Fruit fly (Drosophila melanogaster) whole organism, embryonic: ENCODE measurements around the gene tws.

Experiments
- Aef1 ChIP-seq: fragments of 200-800 bp; sonication (Bioruptor generic); IDR thresholded peaks from 3 replicates; pipeline ENCODE4 v1.3.6; 2022; ENCODE audit warnings: missing biosample characterization, missing genetic modification characterization
- CG10267 ChIP-seq: fragments of 200-800 bp; sonication (Bioruptor generic); optimal IDR thresholded peaks from 2 replicates; lab custom pipeline; 2018; ENCODE audit warnings: missing biosample characterization, mild to moderate bottlenecking, missing genetic modification characterization, moderate library complexity
- CG10462 ChIP-seq: fragments of 200-800 bp; sonication (Bioruptor generic); optimal IDR thresholded peaks from 2 replicates; lab custom pipeline; 2016; ENCODE audit warnings: missing biosample characterization, missing genetic modification characterization
- CG10543 ChIP-seq: fragments of 200-800 bp; sonication (Bioruptor generic); optimal IDR thresholded peaks from 3 replicates; lab custom pipeline; 2017; ENCODE audit warnings: missing biosample characterization, mild to moderate bottlenecking, missing genetic modification characterization, moderate library complexity
- CG12155 ChIP-seq: fragments of 200-800 bp; sonication (Bioruptor generic); optimal IDR thresholded peaks from 3 replicates; lab custom pipeline; 2016; ENCODE audit warnings: missing biosample characterization, missing genetic modification characterization
- CG12219 ChIP-seq: fragments of 200-800 bp; sonication (Bioruptor generic); optimal IDR thresholded peaks from 3 replicates; lab custom pipeline; 2018; ENCODE audit warnings: missing biosample characterization, mild to moderate bottlenecking, missing genetic modification characterization
- CG14441 ChIP-seq: fragments of 200-800 bp; sonication (Bioruptor generic); IDR thresholded peaks from 2 replicates; pipeline ENCODE4 v1.3.6; 2022; ENCODE audit warnings: missing biosample characterization, missing genetic modification characterization
- CG1529 ChIP-seq: fragments of 200-800 bp; sonication (Bioruptor generic); optimal IDR thresholded peaks from 3 replicates; lab custom pipeline; 2018; ENCODE audit warnings: missing biosample characterization, missing genetic modification characterization
- CG17612 ChIP-seq: fragments of 200-800 bp; sonication (Bioruptor generic); IDR thresholded peaks from 2 replicates; pipeline ENCODE4 v1.3.6; 2022; ENCODE audit warnings: missing biosample characterization, missing genetic modification characterization
- CG1792 ChIP-seq: fragments of 200-800 bp; sonication (Bioruptor generic); optimal IDR thresholded peaks from 2 replicates; lab custom pipeline; 2016; ENCODE audit warnings: missing biosample characterization, missing genetic modification characterization
- CG2678 ChIP-seq: fragments of 200-800 bp; sonication (Bioruptor generic); optimal IDR thresholded peaks from 3 replicates; lab custom pipeline; 2019; ENCODE audit warnings: missing biosample characterization, mild to moderate bottlenecking, missing genetic modification characterization, moderate library complexity
- CG2875 ChIP-seq: fragments of 200-800 bp; sonication (Bioruptor generic); optimal IDR thresholded peaks from 2 replicates; lab custom pipeline; 2017; ENCODE audit warnings: missing biosample characterization, mild to moderate bottlenecking, missing genetic modification characterization, missing genetic modification reagents
- CG6175 ChIP-seq: fragments of 200-800 bp; sonication (Bioruptor generic); IDR thresholded peaks from 3 replicates; pipeline ENCODE4 v1.3.6; 2022; ENCODE audit warnings: missing biosample characterization, missing genetic modification characterization
- CG7357 ChIP-seq: fragments of 200-800 bp; sonication (Bioruptor generic); IDR thresholded peaks from 3 replicates; pipeline ENCODE4 v1.3.6; 2022; ENCODE audit warnings: missing biosample characterization, missing genetic modification characterization
- CG7745 ChIP-seq: fragments of 200-800 bp; sonication (Bioruptor generic); optimal IDR thresholded peaks from 2 replicates; lab custom pipeline; 2018; ENCODE audit warnings: missing biosample characterization, mild to moderate bottlenecking, missing genetic modification characterization, moderate library complexity
- CG9609 ChIP-seq: fragments of 200-800 bp; sonication (Bioruptor generic); optimal IDR thresholded peaks from 3 replicates; lab custom pipeline; 2016; ENCODE audit warnings: missing biosample characterization, missing genetic modification characterization
- CG9932 ChIP-seq: fragments of 200-800 bp; sonication (Bioruptor generic); IDR thresholded peaks from 2 replicates; pipeline ENCODE4 v1.3.6; 2022; ENCODE audit warnings: missing biosample characterization, missing genetic modification characterization
- CHES-1-like ChIP-seq: fragments of 200-800 bp; sonication (Bioruptor generic); optimal IDR thresholded peaks from 2 replicates; lab custom pipeline; 2016; ENCODE audit warnings: missing biosample characterization, missing genetic modification characterization
- D19B ChIP-seq: fragments of 200-800 bp; sonication (Bioruptor generic); optimal IDR thresholded peaks from 2 replicates; lab custom pipeline; 2017; ENCODE audit warnings: missing biosample characterization, mild to moderate bottlenecking, missing genetic modification characterization
- Dek ChIP-seq: fragments of 200-800 bp; sonication (Bioruptor generic); optimal IDR thresholded peaks from 3 replicates; lab custom pipeline; 2019; ENCODE audit warnings: missing biosample characterization, mild to moderate bottlenecking, missing genetic modification characterization, moderate library complexity
- Doc2 ChIP-seq: fragments of 200-800 bp; sonication (Bioruptor generic); IDR thresholded peaks from 2 replicates; pipeline ENCODE4 v1.3.6; 2022; ENCODE audit warnings: missing biosample characterization, missing genetic modification characterization
- Dref ChIP-seq: fragments of 200-800 bp; sonication (Bioruptor generic); IDR thresholded peaks from 2 replicates; pipeline ENCODE4 v1.3.6; 2022; ENCODE audit warnings: missing biosample characterization, missing genetic modification characterization
- Mad ChIP-seq: fragments of 200-800 bp; sonication (Bioruptor generic); optimal IDR thresholded peaks from 2 replicates; lab custom pipeline; 2016; ENCODE audit warnings: missing biosample characterization, missing genetic modification characterization
- NFAT ChIP-seq: fragments of 200-800 bp; sonication (Bioruptor generic); IDR thresholded peaks from 2 replicates; pipeline ENCODE4 v1.3.6; 2022; ENCODE audit warnings: missing biosample characterization, missing genetic modification characterization
- NfI ChIP-seq: fragments of 200-800 bp; sonication (Bioruptor generic); optimal IDR thresholded peaks from 3 replicates; lab custom pipeline; 2018; ENCODE audit warnings: missing biosample characterization, mild to moderate bottlenecking, missing genetic modification characterization, moderate library complexity
- Sin3A ChIP-seq: fragments of >200 bp; optimal IDR thresholded peaks from 2 replicates; lab custom pipeline; 2018
- Xbp1 ChIP-seq: fragments of 200-800 bp; sonication (Bioruptor generic); optimal IDR thresholded peaks from 3 replicates; lab custom pipeline; 2016; ENCODE audit warnings: missing biosample characterization, mild to moderate bottlenecking, missing genetic modification characterization
- aop ChIP-seq: fragments of 200-800 bp; sonication (Bioruptor generic); IDR thresholded peaks from 2 replicates; pipeline ENCODE4 v1.3.6; 2022; ENCODE audit warnings: missing biosample characterization, missing genetic modification characterization
- az2 ChIP-seq: fragments of 200-800 bp; sonication (Bioruptor generic); optimal IDR thresholded peaks from 3 replicates; lab custom pipeline; 2016; ENCODE audit warnings: missing biosample characterization, missing genetic modification characterization
- caup ChIP-seq: fragments of 200-800 bp; sonication (Bioruptor generic); optimal IDR thresholded peaks from 3 replicates; lab custom pipeline; 2017; ENCODE audit warnings: missing biosample characterization, mild to moderate bottlenecking, missing genetic modification characterization, moderate library complexity; ENCODE audit not compliant: severe bottlenecking
- croc ChIP-seq: fragments of 200-800 bp; sonication (Bioruptor generic); conservative IDR thresholded peaks from 3 replicates; pipeline ENCODE4 v1.3.6; 2022; ENCODE audit warnings: missing biosample characterization, missing genetic modification characterization
- eve ChIP-seq, 2 experiments: fragments of >200 bp; optimal IDR thresholded peaks; 2 replicates each; lab custom pipeline; 2017; ENCODE audit warnings: missing biosample characterization in 2 of 2, missing genetic modification characterization in 2 of 2
- fd3F ChIP-seq: fragments of 200-800 bp; sonication (Bioruptor generic); optimal IDR thresholded peaks from 2 replicates; lab custom pipeline; 2018; ENCODE audit warnings: missing biosample characterization, mild to moderate bottlenecking, missing genetic modification characterization, moderate library complexity
- gsb ChIP-seq: fragments of 200-800 bp; sonication (Bioruptor generic); IDR thresholded peaks from 2 replicates; pipeline ENCODE4 v1.3.6; 2022; ENCODE audit warnings: missing biosample characterization, missing genetic modification characterization
- hkb ChIP-seq, 2 experiments: fragments of 200-800 bp in 1 of 2; fragments of >200 bp in 1 of 2; sonication (Bioruptor generic) in 1 of 2; IDR thresholded peaks in 1 of 2; optimal IDR thresholded peaks in 1 of 2; 2 replicates each; pipeline versions ENCODE4 v1.3.6 to Lab custom; 2017 to 2022; ENCODE audit warnings: missing biosample characterization in 1 of 2, missing genetic modification characterization in 1 of 2
- jing ChIP-seq: fragments of 200-800 bp; sonication (Bioruptor generic); optimal IDR thresholded peaks from 2 replicates; lab custom pipeline; 2018; ENCODE audit warnings: missing biosample characterization, mild to moderate bottlenecking, missing genetic modification characterization
- ken ChIP-seq: fragments of 200-800 bp; sonication (Bioruptor generic); IDR thresholded peaks from 3 replicates; pipeline ENCODE4 v1.3.6; 2022; ENCODE audit warnings: missing biosample characterization, missing genetic modification characterization
- kni ChIP-seq: fragments of 200-800 bp; sonication (Bioruptor generic); optimal IDR thresholded peaks from 3 replicates; lab custom pipeline; 2017; ENCODE audit warnings: mild to moderate bottlenecking, missing biosample characterization, missing genetic modification reagents, missing genetic modification characterization
- maf-S ChIP-seq: fragments of 200-800 bp; sonication (Bioruptor generic); optimal IDR thresholded peaks from 2 replicates; lab custom pipeline; 2016; ENCODE audit warnings: missing biosample characterization, missing genetic modification characterization
- nerfin-2 ChIP-seq: fragments of 200-800 bp; sonication (Bioruptor generic); IDR thresholded peaks from 2 replicates; pipeline ENCODE4 v1.3.6; 2022; ENCODE audit warnings: missing biosample characterization, missing genetic modification characterization; ENCODE audit not compliant: partially characterized antibody
- oc ChIP-seq: fragments of 200-800 bp; sonication (Bioruptor generic); optimal IDR thresholded peaks from 2 replicates; lab custom pipeline; 2018; ENCODE audit warnings: missing biosample characterization, mild to moderate bottlenecking, missing genetic modification characterization, moderate library complexity
- sens ChIP-seq: fragments of 200-800 bp; sonication (Bioruptor generic); peaks from one replicate; lab custom pipeline; 2016; ENCODE audit warnings: missing biosample characterization, missing genetic modification characterization
- seq ChIP-seq: fragments of 200-800 bp; sonication (Bioruptor generic); IDR thresholded peaks from 2 replicates; pipeline ENCODE4 v1.3.6; 2022; ENCODE audit warnings: missing biosample characterization, missing genetic modification characterization
- slp2 ChIP-seq: fragments of 200-800 bp; sonication (Bioruptor generic); optimal IDR thresholded peaks from 2 replicates; lab custom pipeline; 2016; ENCODE audit warnings: missing biosample characterization, missing genetic modification characterization
- so ChIP-seq: fragments of 200-800 bp; sonication (Bioruptor generic); IDR thresholded peaks from 3 replicates; pipeline ENCODE4 v1.3.6; 2022; ENCODE audit warnings: missing biosample characterization, missing genetic modification characterization
- sug ChIP-seq: fragments of 200-800 bp; optimal IDR thresholded peaks from 2 replicates; lab custom pipeline; 2019; ENCODE audit warnings: missing biosample characterization, mild to moderate bottlenecking, missing genetic modification characterization, moderate library complexity
- tap ChIP-seq: fragments of 200-800 bp; optimal IDR thresholded peaks from 3 replicates; lab custom pipeline; 2019; ENCODE audit warnings: missing biosample characterization, mild to moderate bottlenecking, missing genetic modification characterization, moderate library complexity
- tll ChIP-seq, 2 experiments: fragments of 200-800 bp in 1 of 2; fragments of >200 bp in 1 of 2; sonication (Bioruptor generic) in 1 of 2; optimal IDR thresholded peaks; 2 replicates each; lab custom pipeline; 2017 to 2019; ENCODE audit warnings: missing biosample characterization in 2 of 2, missing genetic modification characterization in 2 of 2, mild to moderate bottlenecking in 1 of 2, moderate library complexity in 1 of 2

The tws gene

DNA sequence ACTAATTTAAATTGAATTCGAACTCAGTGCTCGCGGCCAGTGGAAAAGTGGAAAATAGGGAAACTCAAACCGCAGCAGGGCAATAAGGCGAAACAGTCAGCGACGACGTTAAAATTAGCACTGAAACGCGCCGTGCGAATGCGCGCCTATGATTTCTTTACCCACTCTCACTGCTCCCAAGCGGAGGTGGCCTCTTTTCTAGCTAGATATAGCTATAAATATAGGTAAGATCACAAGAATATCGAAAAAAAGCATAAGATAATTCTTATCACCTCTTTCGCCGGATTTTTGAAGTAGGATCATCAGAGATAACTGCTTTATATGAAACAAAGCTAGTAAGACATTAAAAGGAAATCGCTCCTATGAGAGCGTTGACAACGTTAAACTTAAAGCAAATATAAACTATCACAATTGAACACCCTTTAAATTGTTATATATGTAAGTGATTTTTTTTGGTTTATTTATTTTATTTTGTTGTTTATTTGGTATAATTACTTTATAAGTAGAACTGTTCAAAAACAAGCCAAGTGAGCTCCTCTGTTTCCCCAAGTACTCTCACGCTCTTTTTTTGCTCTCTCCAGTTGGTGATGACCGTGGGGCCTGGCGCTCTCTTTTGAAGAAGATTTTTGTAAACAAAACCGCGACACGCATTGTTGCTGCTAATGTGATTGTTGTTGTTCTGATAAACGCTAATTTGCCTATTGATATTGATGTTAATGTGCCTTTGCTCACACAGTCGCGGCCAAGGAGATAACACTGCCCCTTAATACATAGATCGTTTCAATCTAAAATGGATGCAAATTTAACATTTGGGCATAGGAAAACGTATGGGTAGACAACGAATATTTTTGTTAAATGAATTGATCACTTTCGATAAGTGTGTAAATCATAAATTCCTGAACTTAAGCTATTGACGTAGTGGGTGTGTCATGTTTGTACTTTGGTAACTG lies at the start of gene tws (continued):
- TF ChIP-seq CG7357, result 0 out of 3 replicates have a peak, but pooled peaks have one; percentile 35
- no peak for TF ChIP-seq nerfin-2 (GFP tag; lab: Robert Waterston, UW)
- TF ChIP-seq Xbp1, result peak; percentile 39
- peak; percentile 36 for TF ChIP-seq NfI (GFP tag; lab: Kevin White, UChicago)
- no peak for TF ChIP-seq Doc2 (GFP tag; lab: Robert Waterston, UW)
- TF ChIP-seq CG2875 (GFP tag; lab: Kevin White, UChicago), result peak; percentile 18
- peak; percentile 28 for TF ChIP-seq D19B
- no peak for TF ChIP-seq kni (GFP tag; lab: Kevin White, UChicago)
- no peak for TF ChIP-seq hkb (optimal IDR thresholded peaks at IDR 0.05; lab: Kevin White, UChicago)
- peak; percentile 77 for TF ChIP-seq hkb (GFP tag; IDR thresholded peaks at IDR 0.05; lab: Robert Waterston, UW)
- TF ChIP-seq sens (GFP tag; lab: Kevin White, UChicago), result peak; percentile 86
- TF ChIP-seq CG12155 (GFP tag; lab: Kevin White, UChicago), result no peak
- TF ChIP-seq tll (GFP tag; optimal IDR thresholded peaks at IDR 0.05; lab: Kevin White, UChicago), result no peak
- peak; percentile 62 for TF ChIP-seq CG12219
- peak; percentile 46 for TF ChIP-seq CG10543 (GFP tag; lab: Kevin White, UChicago)
- TF ChIP-seq Dref, result no peak
- TF ChIP-seq jing (GFP tag; lab: Kevin White, UChicago), result no peak
- peak; percentile 16 for TF ChIP-seq Mad (GFP tag; lab: Kevin White, UChicago)
- peak in 1 of 2 experiments; percentile 80 for TF ChIP-seq eve (GFP tag; optimal IDR thresholded peaks at IDR 0.05; lab: Kevin White, UChicago)
- TF ChIP-seq so, result peak; percentile 86; the same call in 2 of the 3 replicates
- TF ChIP-seq gsb (GFP tag; lab: Robert Waterston, UW), result no peak
- peak; percentile 74 for TF ChIP-seq sug (tag; lab: Kevin White, UChicago)
- TF ChIP-seq CG10267 (tag; lab: Kevin White, UChicago), result peak; percentile 27
- TF ChIP-seq az2 (GFP tag; lab: Kevin White, UChicago), result peak; percentile 20
- TF ChIP-seq Sin3A (lab: Kevin White, UChicago), result no peak
- TF ChIP-seq seq, result peak; percentile 66
- no peak for TF ChIP-seq CG17612
- peak; percentile 38 for TF ChIP-seq tap
- TF ChIP-seq CG9932, result peak; percentile 61
- peak; percentile 53; the same call in 1 of the 2 replicates for TF ChIP-seq NFAT (GFP tag; lab: Robert Waterston, UW)
- TF ChIP-seq Dek (tag; lab: Kevin White, UChicago), result peak; percentile 56
- TF ChIP-seq CHES-1-like (GFP tag; lab: Kevin White, UChicago), result peak; percentile 51
- TF ChIP-seq CG14441, result peak; percentile 72
- TF ChIP-seq CG10462, result peak; percentile 25
- TF ChIP-seq CG6175 (GFP tag; lab: Robert Waterston, UW), result 0 out of 3 replicates have a peak, but pooled peaks have one; percentile 37
- TF ChIP-seq CG1529, result peak; percentile 24
- TF ChIP-seq slp2, result peak; percentile 30
- TF ChIP-seq CG7745 (tag; lab: Kevin White, UChicago), result no peak
- TF ChIP-seq fd3F (GFP tag; lab: Kevin White, UChicago), result peak; percentile 55
- TF ChIP-seq maf-S (GFP tag; lab: Kevin White, UChicago), result peak; percentile 24
- TF ChIP-seq croc, result no peak
- TF ChIP-seq oc, result peak; percentile 3
- TF ChIP-seq aop (GFP tag; lab: Robert Waterston, UW), result no peak
- TF ChIP-seq ken, result no peak
- TF ChIP-seq caup, result peak; percentile 23
- TF ChIP-seq Aef1, result peak; percentile 28; the same call in 1 of the 3 replicates
- no peak for TF ChIP-seq CG9609 (GFP tag; lab: Kevin White, UChicago)
- TF ChIP-seq CG2678 (tag; lab: Kevin White, UChicago), result peak; percentile 64
- TF ChIP-seq CG1792 (GFP tag; lab: Kevin White, UChicago), result peak; percentile 21
